Worm (Caenorhabditis elegans) whole organism, L4 larva: Measurements from ENCODE around the gene C52B9.10.

Experiments
- T20F7.1 ChIP-seq: fragments of 200-800 bp; sonication (Bioruptor generic); optimal IDR thresholded peaks from 2 replicates; lab custom pipeline; 2018; ENCODE audit warnings: mild to moderate bottlenecking, missing genetic modification characterization, missing compliant biosample characterization
- ces-1 ChIP-seq: fragments of 150-350 bp; sonication (generic microtip); optimal IDR thresholded peaks from 4 replicates; lab custom pipeline; 2014; ENCODE audit warnings: missing biosample characterization, missing genetic modification reagents, missing genetic modification characterization
- dmd-8 ChIP-seq: fragments of 200-800 bp; sonication (Bioruptor generic); IDR thresholded peaks from 2 replicates; pipeline ENCODE4 v1.3.6; 2022; ENCODE audit warnings: missing genetic modification characterization, missing compliant biosample characterization
- jun-1 ChIP-seq: fragments of 150-350 bp; optimal IDR thresholded peaks from 2 replicates; lab custom pipeline; 2014; ENCODE audit warnings: missing biosample characterization, missing genetic modification reagents, missing genetic modification characterization
- lin-13 ChIP-seq: fragments of 150-350 bp; optimal IDR thresholded peaks from 2 replicates; lab custom pipeline; 2014; ENCODE audit warnings: missing biosample characterization, missing genetic modification reagents, missing genetic modification characterization
- mdl-1 ChIP-seq, 2 experiments: fragments of 150-350 bp in 1 of 2; sonication (generic microtip) in 1 of 2; optimal IDR thresholded peaks; 2 replicates each; lab custom pipeline; 2014 to 2017; ENCODE audit warnings: missing biosample characterization in 2 of 2, missing genetic modification characterization in 2 of 2
- nhr-237 ChIP-seq: sonication (generic microtip); optimal IDR thresholded peaks from 2 replicates; lab custom pipeline; 2017; ENCODE audit warnings: missing biosample characterization, missing genetic modification characterization
- nhr-76 ChIP-seq: fragments of 150-350 bp; optimal IDR thresholded peaks from 2 replicates; lab custom pipeline; 2014; ENCODE audit warnings: missing biosample characterization, missing genetic modification characterization
- skn-1 ChIP-seq: fragments of 150-350 bp; optimal IDR thresholded peaks from 2 replicates; lab custom pipeline; 2014; ENCODE audit warnings: missing biosample characterization, missing genetic modification characterization
- vab-7 ChIP-seq: fragments of 200-800 bp; sonication (Bioruptor generic); IDR thresholded peaks from 2 replicates; pipeline ENCODE4 v1.3.6; 2022; ENCODE audit warnings: missing genetic modification reagents, missing genetic modification characterization, missing compliant biosample characterization

DNA sequence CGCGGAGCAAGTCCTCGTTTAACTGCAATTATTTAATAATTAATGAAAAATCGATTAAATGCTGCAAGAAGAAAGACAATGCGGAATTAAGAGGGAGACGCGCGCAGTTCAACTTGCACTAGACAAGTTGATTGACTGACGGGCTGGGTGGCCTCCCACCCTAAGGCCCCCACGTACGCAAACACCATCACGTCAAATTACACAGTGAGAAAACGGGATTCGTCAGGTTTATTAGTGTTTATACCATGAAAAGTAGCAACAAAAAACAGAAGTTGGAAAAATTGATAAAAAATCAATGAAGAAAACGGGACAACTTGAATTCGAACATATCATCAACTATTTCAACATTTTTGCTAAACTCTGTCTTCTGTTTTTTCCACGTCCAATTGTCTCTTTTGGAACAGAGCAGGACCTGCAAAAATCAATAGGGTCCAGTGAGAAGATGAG lies 33.9 kb downstream of the C52B9.10 start:
- TF ChIP-seq vab-7 = no peak
- TF ChIP-seq dmd-8 = no peak
- TF ChIP-seq nhr-237 = no peak
- TF ChIP-seq ces-1 (GFP tag; lab: Kevin White, UChicago) = no peak
- TF ChIP-seq skn-1 (tag; lab: Kevin White, UChicago) = no peak
- no peak for TF ChIP-seq nhr-76 (tag; lab: Kevin White, UChicago)
- TF ChIP-seq mdl-1 (tag; optimal IDR thresholded peaks at IDR 0.05; lab: Kevin White, UChicago) = no peak
- no peak for TF ChIP-seq lin-13 (GFP tag; lab: Kevin White, UChicago)
- no peak for TF ChIP-seq jun-1 (tag; lab: Kevin White, UChicago)
- no peak for TF ChIP-seq T20F7.1 (GFP tag; lab: Kevin White, UChicago)
